Fruit fly (Drosophila melanogaster) whole organism, prepupa: ENCODE data around the gene CG43155.

Experiments
- CG15336 ChIP-seq: fragments of 200-800 bp; sonication (Bioruptor generic); IDR thresholded peaks from 2 replicates; pipeline ENCODE4 v1.3.6; 2022; ENCODE audit warnings: missing biosample characterization, missing genetic modification characterization
- CG31627 ChIP-seq: fragments of 200-800 bp; sonication (Bioruptor generic); optimal IDR thresholded peaks from 3 replicates; lab custom pipeline; 2016; ENCODE audit warnings: missing biosample characterization, missing genetic modification characterization
- CG4318 ChIP-seq: fragments of 200-800 bp; sonication (Bioruptor generic); optimal IDR thresholded peaks from 3 replicates; lab custom pipeline; 2017; ENCODE audit warnings: missing biosample characterization, mild to moderate bottlenecking, missing genetic modification characterization
- Ets21C ChIP-seq: fragments of 200-800 bp; sonication (Bioruptor generic); optimal IDR thresholded peaks from 3 replicates; lab custom pipeline; 2016; ENCODE audit warnings: missing biosample characterization, missing genetic modification characterization
- svp ChIP-seq: fragments of 200-800 bp; sonication (Bioruptor generic); peaks from one replicate; lab custom pipeline; 2016; ENCODE audit warnings: missing biosample characterization, missing genetic modification characterization

DNA sequence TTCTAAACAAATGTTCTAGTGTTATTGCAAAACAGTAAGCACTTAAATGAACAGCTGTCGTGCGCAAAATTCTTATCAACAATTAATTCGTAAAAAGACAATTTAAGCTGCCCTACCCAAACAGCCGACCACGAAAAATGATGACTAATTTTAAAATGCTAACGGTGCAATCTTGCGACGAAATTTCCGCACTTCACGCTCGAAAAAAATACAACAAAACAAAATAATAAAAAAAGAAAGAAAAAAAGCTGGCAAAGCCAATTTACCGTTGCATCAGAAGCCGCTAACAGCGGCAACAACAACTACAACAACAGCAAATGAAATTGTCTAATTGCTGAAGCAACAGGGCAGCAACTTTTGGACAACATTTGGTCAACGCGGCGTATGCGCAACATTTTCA is 44.0 kb downstream of the CG43155 start:
- TF ChIP-seq Ets21C (GFP tag; lab: Kevin White, UChicago) (no peak), CG4318 (GFP tag; lab: Kevin White, UChicago) (no peak), CG15336 (GFP tag; lab: Robert Waterston, UW) (no peak), svp (no peak), CG31627 (GFP tag; lab: Kevin White, UChicago) (no peak)
